Fruit fly (Drosophila melanogaster): ENCODE measurements around the gene AIF.

AIF gene

dm6 chr2L:2179366-2179765 lies 27.8 kb downstream of the AIF start (continued):
- peak; percentile 76 for TF ChIP-seq row (GFP tag; IDR thresholded peaks at IDR 0.05)
- TF ChIP-seq pb (GFP tag; optimal IDR thresholded peaks at IDR 0.05): peak; percentile 48
- TF ChIP-seq CG2712 (tag; optimal IDR thresholded peaks at IDR 0.05): peak; percentile 81
- TF ChIP-seq cg (GFP tag; optimal IDR thresholded peaks at IDR 0.05): no peak
- TF ChIP-seq tin (GFP tag; optimal IDR thresholded peaks at IDR 0.05): peak; percentile 28
- TF ChIP-seq Elba2 (GFP tag; optimal IDR thresholded peaks at IDR 0.05): no peak
- TF ChIP-seq CG1529 (GFP tag; optimal IDR thresholded peaks at IDR 0.05): peak; percentile 13
- TF ChIP-seq ssp (GFP tag; IDR thresholded peaks at IDR 0.05): peak; percentile 49
- peak in 1 of 2 experiments; percentile 87 for TF ChIP-seq eve (GFP tag; optimal IDR thresholded peaks at IDR 0.05)
- TF ChIP-seq CG18599 (GFP tag; optimal IDR thresholded peaks at IDR 0.05): peak; percentile 86
- peak; percentile 65 for TF ChIP-seq wdn (GFP tag; IDR thresholded peaks at IDR 0.05)
- peak; percentile 78 for TF ChIP-seq CG7839 (tag; optimal IDR thresholded peaks at IDR 0.05)
- peak in 1 of 2 experiments; percentile 63 for TF ChIP-seq Eip74EF (GFP tag; optimal IDR thresholded peaks at IDR 0.05)
- peak; percentile 81 for TF ChIP-seq HLH3B (GFP tag; IDR thresholded peaks at IDR 0.05)
- no peak for TF ChIP-seq slou (GFP tag; optimal IDR thresholded peaks at IDR 0.05)
- peak; percentile 29 for TF ChIP-seq CG3065 (GFP tag; optimal IDR thresholded peaks at IDR 0.05)
- TF ChIP-seq HLH54F (GFP tag; optimal IDR thresholded peaks at IDR 0.05): peak; percentile 83
- peak; percentile 7 for TF ChIP-seq CG4707 (GFP tag; optimal IDR thresholded peaks at IDR 0.05)
- peak; percentile 30; the same call in 1 of the 2 replicates for TF ChIP-seq onecut (GFP tag; IDR thresholded peaks at IDR 0.05)
- peak; percentile 48 for TF ChIP-seq CG18476 (GFP tag; optimal IDR thresholded peaks at IDR 0.05)
- TF ChIP-seq br (optimal IDR thresholded peaks at IDR 0.05): no peak
- TF ChIP-seq stwl (tag; optimal IDR thresholded peaks at IDR 0.05): no peak
- TF ChIP-seq ash1 (GFP tag; optimal IDR thresholded peaks at IDR 0.05): peak; percentile 30
- TF ChIP-seq CTCF (GFP tag; optimal IDR thresholded peaks at IDR 0.05): no peak
- peak; percentile 84 for TF ChIP-seq CG32532 (GFP tag; IDR thresholded peaks at IDR 0.05)
- peak; percentile 55; the same call in 2 of the 3 replicates for TF ChIP-seq jigr1 (GFP tag; IDR thresholded peaks at IDR 0.05)
- peak; percentile 82 for TF ChIP-seq CG15269 (tag; optimal IDR thresholded peaks at IDR 0.05)
- no peak for TF ChIP-seq BEAF-32 (GFP tag; optimal IDR thresholded peaks at IDR 0.05)
- peak; percentile 59 for TF ChIP-seq disco-r (GFP tag; optimal IDR thresholded peaks at IDR 0.05)
- TF ChIP-seq cad (GFP tag; optimal IDR thresholded peaks at IDR 0.05): no peak
- peak; percentile 66 for TF ChIP-seq Fer1 (GFP tag; optimal IDR thresholded peaks at IDR 0.05)
- peak; percentile 63; the same call in 2 of the 4 replicates for TF ChIP-seq Gug (GFP tag; IDR thresholded peaks at IDR 0.05)
- TF ChIP-seq CG4360 (GFP tag; IDR thresholded peaks at IDR 0.05): no peak
- TF ChIP-seq rib (GFP tag; IDR thresholded peaks at IDR 0.05): peak; percentile 83
- no peak for TF ChIP-seq Spps (tag; optimal IDR thresholded peaks at IDR 0.05)
- TF ChIP-seq Mrtf (GFP tag; IDR thresholded peaks at IDR 0.05): peak; percentile 68
- TF ChIP-seq fd64A (GFP tag; optimal IDR thresholded peaks at IDR 0.05): no peak
- TF ChIP-seq mam (GFP tag; optimal IDR thresholded peaks at IDR 0.05): peak; percentile 67
- peak; percentile 27 for TF ChIP-seq CG9876 (GFP tag; optimal IDR thresholded peaks at IDR 0.05)
- TF ChIP-seq lbe (GFP tag; optimal IDR thresholded peaks at IDR 0.05): no peak
- peak; percentile 9 to 88 for TF ChIP-seq Hr51 (GFP tag; optimal IDR thresholded peaks at IDR 0.05)
- peak; percentile 66; the same call in 1 of the 2 replicates for TF ChIP-seq vvl (GFP tag; IDR thresholded peaks at IDR 0.05)
- TF ChIP-seq grau (tag; optimal IDR thresholded peaks at IDR 0.05): peak; percentile 81
- peak; percentile 53 for TF ChIP-seq CG17829 (tag; optimal IDR thresholded peaks at IDR 0.05)
- peak; percentile 18 for TF ChIP-seq gcm (GFP tag; optimal IDR thresholded peaks at IDR 0.05)
- no peak for TF ChIP-seq CG33557 (GFP tag; optimal IDR thresholded peaks at IDR 0.05)
- TF ChIP-seq YL-1 (GFP tag; optimal IDR thresholded peaks at IDR 0.05): no peak
- TF ChIP-seq CoRest (tag; optimal IDR thresholded peaks at IDR 0.05): peak; percentile 84
- TF ChIP-seq CG4282 (GFP tag; optimal IDR thresholded peaks at IDR 0.05): peak; percentile 57
- TF ChIP-seq ind (GFP tag; optimal IDR thresholded peaks at IDR 0.05): peak; percentile 87
- no peak for TF ChIP-seq Dfd (GFP tag; optimal IDR thresholded peaks at IDR 0.05)
- peak; percentile 45 for TF ChIP-seq CG3163 (GFP tag; optimal IDR thresholded peaks at IDR 0.05)
